Worm (Caenorhabditis elegans): Measurements from ENCODE around the gene yju-2.
A peak's percentile ranks its signal among the peaks of the same experiment; 100 is the strongest.

The yju-2 gene

DNA sequence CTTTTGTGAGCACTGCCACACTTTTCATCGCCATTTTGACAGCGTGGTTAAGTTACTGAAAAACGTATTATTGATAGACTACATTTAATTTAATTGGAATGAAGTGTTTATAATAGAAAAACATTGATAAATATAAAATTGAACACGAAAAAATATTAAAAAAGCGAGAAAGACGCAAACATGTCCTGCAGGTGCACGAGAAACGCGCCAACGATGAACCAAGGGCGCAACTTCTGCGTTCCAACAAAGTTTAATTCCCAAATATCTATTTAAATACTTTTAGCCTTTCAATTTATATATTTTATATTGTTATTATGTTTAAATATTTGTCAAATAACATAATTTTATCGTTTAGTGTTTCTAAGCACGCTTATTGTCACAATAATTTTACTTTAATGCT, 50.0 kb downstream of the yju-2 start, which contains the start of gene ndus-8 (continued):
- TF ChIP-seq lin-35 (GFP tag; optimal IDR thresholded peaks at IDR 0.05) (peak; percentile 77 to 80), tbx-2 (tag; optimal IDR thresholded peaks at IDR 0.05) (peak; percentile 69), unc-86 (tag; optimal IDR thresholded peaks at IDR 0.05) (peak; percentile 56), isw-1 (GFP tag; IDR thresholded peaks at IDR 0.05) (peak; percentile 37), F16B12.6 (tag; optimal IDR thresholded peaks at IDR 0.05) (peak; percentile 59), skn-1 (tag; optimal IDR thresholded peaks at IDR 0.05) (peak; percentile 57), nhr-84 (tag; optimal IDR thresholded peaks at IDR 0.05) (no peak), tlp-1 (tag; optimal IDR thresholded peaks at IDR 0.05) (no peak), sup-37 (GFP tag; optimal IDR thresholded peaks at IDR 0.05) (no peak), fkh-4 (tag; optimal IDR thresholded peaks at IDR 0.05; ENCODE audit: borderline replicate concordance) (no peak), grh-1 (GFP tag; IDR thresholded peaks at IDR 0.05) (no peak), unc-30 (tag; optimal IDR thresholded peaks at IDR 0.05) (no peak), unc-130 (tag; optimal IDR thresholded peaks at IDR 0.05) (peak; percentile 90), pqm-1 (tag; optimal IDR thresholded peaks at IDR 0.05) (no peak), ama-1 (optimal IDR thresholded peaks at IDR 0.05) (no peak), hlh-17 (GFP tag; optimal IDR thresholded peaks at IDR 0.05; ENCODE audit: borderline replicate concordance) (no peak), C16A3.4 (tag; optimal IDR thresholded peaks at IDR 0.05) (peak; percentile 79), vab-15 (tag; optimal IDR thresholded peaks at IDR 0.05) (no peak), dsc-1 (tag; optimal IDR thresholded peaks at IDR 0.05) (peak; percentile 78), Y116A8C.19 (tag; optimal IDR thresholded peaks at IDR 0.05; ENCODE audit: borderline replicate concordance) (no peak), mab-9 (GFP tag; IDR thresholded peaks at IDR 0.05) (no peak), hlh-4 (tag; optimal IDR thresholded peaks at IDR 0.05) (no peak), zag-1 (tag; optimal IDR thresholded peaks at IDR 0.05) (no peak), mdl-1 (tag; optimal IDR thresholded peaks at IDR 0.05) (peak in 1 of 2 experiments; percentile 57), ztf-4 (tag; optimal IDR thresholded peaks at IDR 0.05) (no peak), lir-3 (tag; optimal IDR thresholded peaks at IDR 0.05; ENCODE audit: poor library complexity) (peak; percentile 38), mep-1 (tag; optimal IDR thresholded peaks at IDR 0.05) (peak; percentile 95), nhr-77 (tag; optimal IDR thresholded peaks at IDR 0.05) (no peak), lin-39 (tag; optimal IDR thresholded peaks at IDR 0.05) (peak; percentile 43), irx-1 (tag; optimal IDR thresholded peaks at IDR 0.05) (peak; percentile 34), ces-1 (GFP tag; optimal IDR thresholded peaks at IDR 0.05) (no peak), sptf-1 (tag; optimal IDR thresholded peaks at IDR 0.05) (no peak), nhr-11 (tag; optimal IDR thresholded peaks at IDR 0.05) (no peak), egl-13 (tag; optimal IDR thresholded peaks at IDR 0.05) (peak; percentile 18), alr-1 (tag; optimal IDR thresholded peaks at IDR 0.05; ENCODE audit: borderline replicate concordance) (no peak), xbp-1 (tag; optimal IDR thresholded peaks at IDR 0.05) (peak; percentile 74), aly-2 (tag; optimal IDR thresholded peaks at IDR 0.05) (no peak), nhr-28 (tag; optimal IDR thresholded peaks at IDR 0.05) (no peak), unc-98 (GFP tag; IDR thresholded peaks at IDR 0.05) (no peak), efl-3 (GFP tag; optimal IDR thresholded peaks at IDR 0.05) (no peak), fos-1 (tag; optimal IDR thresholded peaks at IDR 0.05) (no peak), fkh-10 (GFP tag; optimal IDR thresholded peaks at IDR 0.05) (no peak), snu-23 (GFP tag; optimal IDR thresholded peaks at IDR 0.05) (peak; percentile 85), mef-2 (tag; optimal IDR thresholded peaks at IDR 0.05) (no peak), ceh-63 (GFP tag; optimal IDR thresholded peaks at IDR 0.05) (no peak), ceh-88 (GFP tag; IDR thresholded peaks at IDR 0.05) (no peak), nhr-85 (tag) (peak; percentile 68), ceh-90 (tag; optimal IDR thresholded peaks at IDR 0.05) (no peak), nhr-12 (tag; optimal IDR thresholded peaks at IDR 0.05) (no peak), hpl-2 (GFP tag; optimal IDR thresholded peaks at IDR 0.05) (peak; percentile 57)
